Worm (Caenorhabditis elegans): Measurements from ENCODE around the gene ZK757.2.

The ZK757.2 gene

DNA sequence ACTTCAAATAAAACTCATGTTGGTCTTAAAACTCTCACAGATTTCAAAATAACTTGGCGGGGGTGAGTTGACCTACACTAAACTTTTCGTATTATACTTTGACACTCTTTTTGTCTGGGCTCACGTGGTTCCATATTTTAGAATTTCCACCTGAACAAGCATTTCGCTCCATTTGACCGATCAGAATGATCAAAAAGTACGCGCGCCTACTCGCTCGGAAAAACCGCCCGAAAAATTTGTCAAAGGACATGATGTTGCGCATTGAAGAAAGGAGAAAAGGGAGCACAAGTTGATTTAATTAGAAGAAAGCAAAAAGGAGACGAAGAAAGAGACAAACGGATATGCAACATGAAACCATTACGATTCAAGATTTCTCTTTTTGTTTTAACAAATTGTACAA, 7.6 kb upstream of the ZK757.2 start:
- TF ChIP-seq ztf-11 (tag; optimal IDR thresholded peaks at IDR 0.05), result no peak
- peak; percentile 1 for TF ChIP-seq C34F6.9 (tag; optimal IDR thresholded peaks at IDR 0.05)

ce11 chrIII:9885609-9886008, 6.9 kb upstream of the ZK757.2 start:
- TF ChIP-seq lin-13 (GFP tag; optimal IDR thresholded peaks at IDR 0.05) (no peak), mab-5 (tag; optimal IDR thresholded peaks at IDR 0.05) (no peak), ztf-4 (tag; optimal IDR thresholded peaks at IDR 0.05) (no peak), nhr-23 (tag; optimal IDR thresholded peaks at IDR 0.05) (no peak), C34F6.9 (tag; optimal IDR thresholded peaks at IDR 0.05) (peak; percentile 35), nhr-129 (tag; optimal IDR thresholded peaks at IDR 0.05) (peak; percentile 52), nhr-10 (tag; optimal IDR thresholded peaks at IDR 0.05) (no peak), egl-27 (tag; optimal IDR thresholded peaks at IDR 0.05) (no peak), F13H6.1 (tag; optimal IDR thresholded peaks at IDR 0.05) (peak; percentile 45), nhr-237 (tag; optimal IDR thresholded peaks at IDR 0.05) (no peak)

- TF ChIP-seq ceh-82 (tag; optimal IDR thresholded peaks at IDR 0.05) (no peak), F13H6.1 (tag; optimal IDR thresholded peaks at IDR 0.05) (no peak), ztf-11 (tag; optimal IDR thresholded peaks at IDR 0.05) (no peak), ZK546.5 (tag; optimal IDR thresholded peaks at IDR 0.05) (no peak), mdl-1 (tag; optimal IDR thresholded peaks at IDR 0.05) (no peak), ceh-16 (tag; optimal IDR thresholded peaks at IDR 0.05) (no peak), unc-39 (tag; optimal IDR thresholded peaks at IDR 0.05) (no peak), mab-5 (tag; optimal IDR thresholded peaks at IDR 0.05) (no peak), crh-2 (tag; optimal IDR thresholded peaks at IDR 0.05) (no peak), peb-1 (tag; optimal IDR thresholded peaks at IDR 0.05) (no peak), skn-1 (tag; optimal IDR thresholded peaks at IDR 0.05) (no peak), sma-9 (GFP tag; optimal IDR thresholded peaks at IDR 0.05) (no peak), sma-9 (tag; optimal IDR thresholded peaks at IDR 0.05) (no peak)
Observed at ce11 chrIII:9876951-9877350, 1.8 kb downstream of the ZK757.2 start, which contains the start of gene ZK757.10. TSS of gene ZK757.10 (plus strand) at chrIII:9877251.

- no peak for TF ChIP-seq zag-1 (tag; optimal IDR thresholded peaks at IDR 0.05)
- no peak for TF ChIP-seq ceh-82 (tag; optimal IDR thresholded peaks at IDR 0.05)
- no peak for TF ChIP-seq nhr-237 (tag; optimal IDR thresholded peaks at IDR 0.05)
- TF ChIP-seq F13H6.1 (tag; optimal IDR thresholded peaks at IDR 0.05), result no peak
- TF ChIP-seq nhr-10 (tag; optimal IDR thresholded peaks at IDR 0.05), result no peak
- no peak for TF ChIP-seq ZK546.5 (tag; optimal IDR thresholded peaks at IDR 0.05)
- TF ChIP-seq ztf-11 (tag; optimal IDR thresholded peaks at IDR 0.05), result no peak
- TF ChIP-seq ama-1 (optimal IDR thresholded peaks at IDR 0.05), result no peak
- no peak for TF ChIP-seq Y55F3AM.14 (GFP tag; optimal IDR thresholded peaks at IDR 0.05)
- TF ChIP-seq egl-27 (tag; optimal IDR thresholded peaks at IDR 0.05), result no peak
- no peak for TF ChIP-seq nhr-21 (tag; optimal IDR thresholded peaks at IDR 0.05)
- TF ChIP-seq dmd-4 (tag; optimal IDR thresholded peaks at IDR 0.05), result no peak
- no peak for TF ChIP-seq nhr-23 (tag; optimal IDR thresholded peaks at IDR 0.05)
- no peak for TF ChIP-seq unc-62 (GFP tag; optimal IDR thresholded peaks at IDR 0.05)
- TF ChIP-seq alr-1 (tag; optimal IDR thresholded peaks at IDR 0.05), result no peak
- no peak for TF ChIP-seq nhr-6 (tag; optimal IDR thresholded peaks at IDR 0.05)
- no peak for TF ChIP-seq sma-3 (GFP tag; optimal IDR thresholded peaks at IDR 0.05)
- TF ChIP-seq unc-55 (GFP tag; optimal IDR thresholded peaks at IDR 0.05), result no peak
- no peak for TF ChIP-seq ceh-16 (tag; optimal IDR thresholded peaks at IDR 0.05)
Observed at ce11 chrIII:9874515-9874914, 4.2 kb downstream of the ZK757.2 start.

DNA sequence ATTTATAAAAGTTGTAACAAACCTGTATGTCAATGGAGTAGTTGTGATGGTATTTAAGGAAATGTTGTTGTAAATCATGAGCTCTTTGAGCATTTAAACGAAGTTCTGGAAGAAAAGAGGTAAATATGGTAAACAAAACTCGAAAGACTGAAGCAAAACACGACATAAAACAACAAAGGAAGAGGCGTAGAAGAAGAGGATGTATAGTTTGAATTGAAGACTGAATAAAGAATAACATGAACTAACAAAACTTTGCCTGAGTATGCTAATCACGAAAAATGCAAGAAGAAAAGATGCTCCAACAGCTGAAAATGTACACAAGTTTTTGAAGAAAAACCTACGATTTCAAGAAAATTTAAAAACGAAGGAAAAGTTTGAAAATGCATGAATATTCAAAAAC, 7.7 kb downstream of the ZK757.2 start, which contains the start of gene ZK757.1:
Gene ZK757.1 (minus strand): TSS at position 101 of the 400 bp plus-strand sequence.
- TF ChIP-seq ceh-82 (tag; optimal IDR thresholded peaks at IDR 0.05), result no peak
- TF ChIP-seq fos-1 (tag; optimal IDR thresholded peaks at IDR 0.05), result no peak
- TF ChIP-seq elt-3 (tag; optimal IDR thresholded peaks at IDR 0.05), result no peak
- no peak for TF ChIP-seq nhr-10 (tag; optimal IDR thresholded peaks at IDR 0.05)
- TF ChIP-seq aly-2 (tag; optimal IDR thresholded peaks at IDR 0.05), result no peak
- no peak for TF ChIP-seq unc-62 (GFP tag; optimal IDR thresholded peaks at IDR 0.05)
